Worm (Caenorhabditis elegans) whole organism, mixed stage, embryonic: Measurements from ENCODE around the gene spe-39.

Experiments
- M03D4.4 ChIP-seq: sonication (generic microtip); optimal IDR thresholded peaks from 2 replicates; lab custom pipeline; 2017; ENCODE audit warnings: mild to moderate bottlenecking, missing genetic modification characterization, missing compliant biosample characterization
- bed-3 ChIP-seq: fragments of 200-800 bp; sonication (Bioruptor generic); optimal IDR thresholded peaks from 3 replicates; lab custom pipeline; 2018; ENCODE audit warnings: mild to moderate bottlenecking, missing genetic modification characterization, moderate library complexity, missing compliant biosample characterization
- blmp-1 ChIP-seq: fragments of 150-350 bp; optimal IDR thresholded peaks from 2 replicates; lab custom pipeline; 2014; ENCODE audit warnings: missing biosample characterization, missing genetic modification characterization
- ceh-39 ChIP-seq: fragments of 150-350 bp; optimal IDR thresholded peaks from 2 replicates; lab custom pipeline; 2014; ENCODE audit warnings: missing biosample characterization, missing genetic modification characterization
- ceh-43 ChIP-seq: fragments of 200-800 bp; sonication (Bioruptor generic); optimal IDR thresholded peaks from 2 replicates; lab custom pipeline; 2018; ENCODE audit warnings: mild to moderate bottlenecking, missing genetic modification characterization, moderate library complexity, missing compliant biosample characterization
- ceh-83 ChIP-seq: fragments of 200-800 bp; sonication (Bioruptor generic); optimal IDR thresholded peaks from 2 replicates; lab custom pipeline; 2018; ENCODE audit warnings: mild to moderate bottlenecking, missing genetic modification characterization, missing compliant biosample characterization
- ces-1 ChIP-seq: fragments of 150-350 bp; optimal IDR thresholded peaks from 2 replicates; lab custom pipeline; 2014; ENCODE audit warnings: missing biosample characterization, missing genetic modification reagents, missing genetic modification characterization
- cnd-1 ChIP-seq: fragments of 200-800 bp; sonication (Bioruptor generic); optimal IDR thresholded peaks from 2 replicates; lab custom pipeline; 2018; ENCODE audit warnings: mild to moderate bottlenecking, missing genetic modification characterization, missing compliant biosample characterization
- drap-1 ChIP-seq: fragments of 200-800 bp; sonication (Bioruptor generic); optimal IDR thresholded peaks from 3 replicates; lab custom pipeline; 2018; ENCODE audit warnings: mild to moderate bottlenecking, missing genetic modification characterization, missing compliant biosample characterization
- elt-3 ChIP-seq: fragments of 150-350 bp; optimal IDR thresholded peaks from 2 replicates; lab custom pipeline; 2014; ENCODE audit warnings: missing biosample characterization, missing genetic modification characterization
- flh-1 ChIP-seq: fragments of 200-800 bp; sonication (Bioruptor generic); optimal IDR thresholded peaks from 2 replicates; lab custom pipeline; 2018; ENCODE audit warnings: mild to moderate bottlenecking, missing genetic modification characterization, moderate library complexity, missing compliant biosample characterization
- ham-2 ChIP-seq: fragments of 200-800 bp; sonication (Bioruptor generic); optimal IDR thresholded peaks from 2 replicates; lab custom pipeline; 2018; ENCODE audit warnings: mild to moderate bottlenecking, missing genetic modification characterization, missing compliant biosample characterization
- hlh-1 ChIP-seq: fragments of 150-350 bp; optimal IDR thresholded peaks from 2 replicates; lab custom pipeline; 2014; ENCODE audit warnings: missing biosample characterization, missing genetic modification reagents, missing genetic modification characterization
- lin-13 ChIP-seq: fragments of 150-350 bp; optimal IDR thresholded peaks from 2 replicates; lab custom pipeline; 2014; ENCODE audit warnings: missing biosample characterization, missing genetic modification characterization
- lin-32 ChIP-seq: fragments of 200-800 bp; sonication (Bioruptor generic); optimal IDR thresholded peaks from 2 replicates; lab custom pipeline; 2018; ENCODE audit warnings: mild to moderate bottlenecking, missing genetic modification characterization, missing compliant biosample characterization
- lsy-2 ChIP-seq: fragments of 150-350 bp; optimal IDR thresholded peaks from 2 replicates; lab custom pipeline; 2014; ENCODE audit warnings: missing biosample characterization, missing genetic modification characterization
- mab-5 ChIP-seq: fragments of 150-350 bp; optimal IDR thresholded peaks from 2 replicates; lab custom pipeline; 2014; ENCODE audit warnings: missing biosample characterization, missing genetic modification characterization
- mep-1 ChIP-seq: fragments of 150-350 bp; optimal IDR thresholded peaks from 2 replicates; lab custom pipeline; 2017; ENCODE audit warnings: missing biosample characterization, missing genetic modification reagents, missing genetic modification characterization, inconsistent platforms
- mls-2 ChIP-seq: sonication (generic microtip); optimal IDR thresholded peaks from 2 replicates; lab custom pipeline; 2016; ENCODE audit warnings: mild to moderate bottlenecking, missing genetic modification characterization, moderate library complexity, missing compliant biosample characterization
- nhr-12 ChIP-seq: fragments of 150-350 bp; optimal IDR thresholded peaks from 2 replicates; lab custom pipeline; 2014; ENCODE audit warnings: missing biosample characterization, missing genetic modification characterization
- nhr-2 ChIP-seq: fragments of 150-350 bp; optimal IDR thresholded peaks from 2 replicates; lab custom pipeline; 2014; ENCODE audit warnings: missing biosample characterization, missing genetic modification characterization
- nhr-237 ChIP-seq: fragments of 150-350 bp; optimal IDR thresholded peaks from 2 replicates; lab custom pipeline; 2014; ENCODE audit warnings: missing biosample characterization, missing genetic modification characterization
- nhr-28 ChIP-seq: fragments of 150-350 bp; optimal IDR thresholded peaks from 2 replicates; lab custom pipeline; 2014; ENCODE audit warnings: missing biosample characterization, missing genetic modification characterization
- pha-4 ChIP-seq: fragments of 150-350 bp; optimal IDR thresholded peaks from 2 replicates; lab custom pipeline; 2018; ENCODE audit warnings: missing biosample characterization, missing genetic modification reagents, missing genetic modification characterization
- sem-2 ChIP-seq: fragments of 200-800 bp; sonication (Bioruptor generic); optimal IDR thresholded peaks from 2 replicates; lab custom pipeline; 2018; ENCODE audit warnings: mild to moderate bottlenecking, missing genetic modification characterization, missing compliant biosample characterization
- snpc-4 ChIP-seq: fragments of 150-350 bp; optimal IDR thresholded peaks from 2 replicates; lab custom pipeline; 2014; ENCODE audit warnings: missing biosample characterization, missing genetic modification characterization
- sptf-1 ChIP-seq: sonication (generic microtip); optimal IDR thresholded peaks from 2 replicates; lab custom pipeline; 2017; ENCODE audit warnings: mild to moderate bottlenecking, missing genetic modification characterization, moderate library complexity, missing compliant biosample characterization
- tbx-8 ChIP-seq: fragments of 200-800 bp; sonication (Bioruptor generic); optimal IDR thresholded peaks from 2 replicates; lab custom pipeline; 2018; ENCODE audit warnings: mild to moderate bottlenecking, missing genetic modification characterization, moderate library complexity, missing compliant biosample characterization
- unc-120 ChIP-seq: sonication (generic microtip); optimal IDR thresholded peaks from 2 replicates; lab custom pipeline; 2017; ENCODE audit warnings: missing genetic modification characterization, missing compliant biosample characterization; ENCODE audit not compliant: poor library complexity, severe bottlenecking
- unc-62 ChIP-seq: fragments of 150-350 bp; optimal IDR thresholded peaks from 2 replicates; lab custom pipeline; 2014; ENCODE audit warnings: missing biosample characterization, missing genetic modification reagents, missing genetic modification characterization
- zip-8 ChIP-seq: fragments of 150-350 bp; optimal IDR thresholded peaks from 2 replicates; lab custom pipeline; 2014; ENCODE audit warnings: missing biosample characterization, missing genetic modification characterization

Gene spe-39

ce11 chrV:6751493-6752100 lies 33.7 kb upstream of the spe-39 start:
- TF ChIP-seq lin-13 (tag; lab: Kevin White, UChicago) (no peak), hlh-1 (peak; percentile 32), unc-120 (tag; lab: Kevin White, UChicago) (peak; percentile 65)

- TF ChIP-seq blmp-1 (tag; lab: Kevin White, UChicago) = no peak
- no peak for TF ChIP-seq cnd-1 (tag; lab: Kevin White, UChicago)
- no peak for TF ChIP-seq mab-5 (tag; lab: Kevin White, UChicago)
- TF ChIP-seq ceh-39 (tag; lab: Kevin White, UChicago) = no peak
Observed at ce11 chrV:6753257-6753656, 32.0 kb upstream of the spe-39 start.

- TF ChIP-seq nhr-12 (no peak), sem-2 (no peak), nhr-237 (tag; lab: Kevin White, UChicago) (no peak), nhr-2 (tag; lab: Kevin White, UChicago) (no peak), mep-1 (tag; lab: Kevin White, UChicago) (no peak), flh-1 (GFP tag; lab: Kevin White, UChicago) (no peak), pha-4 (tag; lab: Kevin White, UChicago) (no peak), bed-3 (GFP tag; lab: Kevin White, UChicago) (no peak), elt-3 (tag; lab: Kevin White, UChicago) (no peak), blmp-1 (tag; lab: Kevin White, UChicago) (no peak), sptf-1 (no peak), ces-1 (GFP tag; lab: Kevin White, UChicago) (no peak), nhr-28 (tag; lab: Kevin White, UChicago) (no peak), zip-8 (tag; lab: Kevin White, UChicago) (no peak), mab-5 (tag; lab: Kevin White, UChicago) (no peak), tbx-8 (no peak), drap-1 (GFP tag; lab: Kevin White, UChicago) (no peak)
Observed at ce11 chrV:6758017-6758416, 27.2 kb upstream of the spe-39 start, which contains the start of gene dbl-1. dbl-1 (plus strand) TSS chrV:6758135.

ce11 chrV:6762361-6762760 lies 22.9 kb upstream of the spe-39 start, which contains the start of gene T25F10.4:
T25F10.4 (minus strand) TSS chrV:6762461.
- TF ChIP-seq nhr-2 (tag; lab: Kevin White, UChicago) (no peak), lin-32 (GFP tag; lab: Kevin White, UChicago) (no peak)

DNA sequence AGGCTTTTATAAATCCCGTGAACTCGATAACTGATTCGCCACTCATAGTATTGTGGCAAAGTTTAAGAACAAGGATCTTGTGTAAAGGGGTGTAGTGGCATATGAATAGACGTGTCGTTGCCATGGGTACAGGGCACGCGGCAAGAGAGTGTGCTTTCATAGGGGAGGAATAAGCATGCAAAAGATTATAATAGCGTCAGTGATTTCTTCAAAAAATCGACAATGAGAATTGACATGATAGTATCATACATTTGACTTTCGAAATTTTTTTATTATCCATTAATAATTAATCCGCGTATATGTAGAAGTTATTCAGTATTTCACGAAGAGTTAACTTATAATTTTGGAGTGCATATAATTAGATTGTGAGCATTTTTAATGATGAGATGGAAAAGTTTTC lies 20.3 kb upstream of the spe-39 start, which contains the start of gene bbs-8:
bbs-8 (minus strand) TSS at position 101 of the 400 bp plus-strand sequence.
- TF ChIP-seq nhr-2 (tag; lab: Kevin White, UChicago) = no peak
- no peak for TF ChIP-seq ceh-43 (GFP tag; lab: Kevin White, UChicago)
- TF ChIP-seq snpc-4 (tag; lab: Kevin White, UChicago) = no peak
- TF ChIP-seq elt-3 (tag; lab: Kevin White, UChicago) = no peak
- TF ChIP-seq drap-1 (GFP tag; lab: Kevin White, UChicago) = no peak
- TF ChIP-seq mep-1 (tag; lab: Kevin White, UChicago) = no peak
- TF ChIP-seq ceh-83 (GFP tag; lab: Kevin White, UChicago) = no peak
- TF ChIP-seq bed-3 (GFP tag; lab: Kevin White, UChicago) = no peak
- TF ChIP-seq M03D4.4 (tag; lab: Kevin White, UChicago) = no peak
- no peak for TF ChIP-seq tbx-8
- no peak for TF ChIP-seq unc-62 (GFP tag; lab: Kevin White, UChicago)

DNA sequence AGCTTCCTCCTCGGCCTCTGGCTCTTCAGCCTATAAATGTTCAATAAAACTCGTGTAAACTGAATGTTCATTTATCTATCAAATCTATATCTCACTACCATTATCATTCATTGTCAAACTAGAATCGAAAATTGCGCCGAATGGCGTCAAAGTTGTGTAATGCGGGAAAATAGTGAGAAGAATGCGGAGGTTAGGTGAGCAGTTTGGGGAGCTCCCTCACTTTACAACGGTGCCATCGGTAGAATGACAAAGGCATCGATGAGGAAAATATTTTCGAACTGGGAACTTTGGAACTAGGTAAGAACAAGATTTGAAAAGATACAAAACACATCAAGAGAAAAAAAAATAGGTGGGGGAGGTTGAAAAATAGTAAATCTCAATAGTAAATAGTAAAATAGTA lies 17.7 kb upstream of the spe-39 start:
- no peak for TF ChIP-seq M03D4.4 (tag; lab: Kevin White, UChicago)
- TF ChIP-seq drap-1 (GFP tag; lab: Kevin White, UChicago) = no peak
- no peak for TF ChIP-seq mls-2
- no peak for TF ChIP-seq bed-3 (GFP tag; lab: Kevin White, UChicago)
- no peak for TF ChIP-seq ceh-43 (GFP tag; lab: Kevin White, UChicago)
- TF ChIP-seq mab-5 (tag; lab: Kevin White, UChicago) = no peak
- no peak for TF ChIP-seq lin-32 (GFP tag; lab: Kevin White, UChicago)
- peak; percentile 60 for TF ChIP-seq hlh-1
- TF ChIP-seq cnd-1 (tag; lab: Kevin White, UChicago) = no peak
- no peak for TF ChIP-seq sptf-1
- TF ChIP-seq ces-1 (GFP tag; lab: Kevin White, UChicago) = no peak
- TF ChIP-seq ham-2 (GFP tag; lab: Kevin White, UChicago) = no peak
- TF ChIP-seq lsy-2 = no peak
- TF ChIP-seq sem-2 = no peak
- no peak for TF ChIP-seq snpc-4 (tag; lab: Kevin White, UChicago)
- no peak for TF ChIP-seq elt-3 (tag; lab: Kevin White, UChicago)
- TF ChIP-seq unc-120 (tag; lab: Kevin White, UChicago) = peak; percentile 47
- no peak for TF ChIP-seq ceh-39 (tag; lab: Kevin White, UChicago)
- TF ChIP-seq, all 35 proteins: peak for 2
